Fruit fly (Drosophila melanogaster) whole organism, embryonic: Measurements from ENCODE around the gene CG15199.

Experiments used
- Aef1 ChIP-seq: fragments of 200-800 bp; sonication (Bioruptor generic); IDR thresholded peaks from 3 replicates; pipeline ENCODE4 v1.3.6; 2022; ENCODE audit warnings: missing biosample characterization, missing genetic modification characterization
- Atf6 ChIP-seq: fragments of 200-800 bp; sonication (Bioruptor generic); IDR thresholded peaks from 2 replicates; pipeline ENCODE4 v1.3.6; 2022; ENCODE audit warnings: missing biosample characterization, missing genetic modification characterization
- B-H2 ChIP-seq: fragments of 200-800 bp; sonication (Bioruptor generic); optimal IDR thresholded peaks from 2 replicates; lab custom pipeline; 2018; ENCODE audit warnings: missing biosample characterization, mild to moderate bottlenecking, missing genetic modification characterization
- C15 ChIP-seq: fragments of 200-800 bp; sonication (Bioruptor generic); IDR thresholded peaks from 3 replicates; pipeline ENCODE4 v1.3.6; 2022; ENCODE audit warnings: missing biosample characterization, missing genetic modification characterization
- CG10462 ChIP-seq: fragments of 200-800 bp; sonication (Bioruptor generic); optimal IDR thresholded peaks from 2 replicates; lab custom pipeline; 2016; ENCODE audit warnings: missing biosample characterization, missing genetic modification characterization
- CG10959 ChIP-seq: fragments of 200-800 bp; sonication (Bioruptor generic); IDR thresholded peaks from 2 replicates; pipeline ENCODE4 v1.3.6; 2022; ENCODE audit warnings: missing biosample characterization, missing genetic modification characterization
- CG12155 ChIP-seq: fragments of 200-800 bp; sonication (Bioruptor generic); optimal IDR thresholded peaks from 3 replicates; lab custom pipeline; 2016; ENCODE audit warnings: missing biosample characterization, missing genetic modification characterization
- CG12299 ChIP-seq: fragments of 200-800 bp; sonication (Bioruptor generic); optimal IDR thresholded peaks from 2 replicates; lab custom pipeline; 2018; ENCODE audit warnings: missing biosample characterization, mild to moderate bottlenecking, missing genetic modification characterization
- CG13123 ChIP-seq: fragments of 200-800 bp; sonication (Bioruptor generic); optimal IDR thresholded peaks from 2 replicates; lab custom pipeline; 2016; ENCODE audit warnings: missing biosample characterization, missing genetic modification characterization
- CG13424 ChIP-seq: fragments of 200-800 bp; sonication (Bioruptor generic); optimal IDR thresholded peaks from 2 replicates; lab custom pipeline; 2019; ENCODE audit warnings: missing biosample characterization, mild to moderate bottlenecking, missing genetic modification characterization, moderate library complexity
- CG15696 ChIP-seq: fragments of 200-800 bp; sonication (Bioruptor generic); optimal IDR thresholded peaks from 2 replicates; lab custom pipeline; 2019; ENCODE audit warnings: missing biosample characterization, mild to moderate bottlenecking, missing genetic modification characterization, moderate library complexity
- CG16815 ChIP-seq: fragments of 200-800 bp; sonication (Bioruptor generic); optimal IDR thresholded peaks from 3 replicates; lab custom pipeline; 2017; ENCODE audit warnings: missing biosample characterization, mild to moderate bottlenecking, missing genetic modification characterization
- CG17802 ChIP-seq: fragments of 200-800 bp; sonication (Bioruptor generic); optimal IDR thresholded peaks from 2 replicates; lab custom pipeline; 2018; ENCODE audit warnings: missing biosample characterization, mild to moderate bottlenecking, missing genetic modification characterization, moderate library complexity
- CG17912 ChIP-seq: fragments of 200-800 bp; sonication (Bioruptor generic); optimal IDR thresholded peaks from 2 replicates; lab custom pipeline; 2018; ENCODE audit warnings: missing biosample characterization, mild to moderate bottlenecking, missing genetic modification characterization
- CG31365 ChIP-seq: fragments of 200-800 bp; sonication (Bioruptor generic); optimal IDR thresholded peaks from 2 replicates; lab custom pipeline; 2018; ENCODE audit warnings: missing biosample characterization, mild to moderate bottlenecking, missing genetic modification characterization
- CG3407 ChIP-seq: fragments of 200-800 bp; sonication (Bioruptor generic); optimal IDR thresholded peaks from 2 replicates; lab custom pipeline; 2018; ENCODE audit warnings: missing biosample characterization, mild to moderate bottlenecking, missing genetic modification characterization
- CG42726 ChIP-seq: fragments of 200-800 bp; sonication (Bioruptor generic); IDR thresholded peaks from 2 replicates; pipeline ENCODE4 v1.3.6; 2022; ENCODE audit warnings: missing biosample characterization, missing genetic modification characterization; ENCODE audit not compliant: partially characterized antibody
- CG4328 ChIP-seq: fragments of 200-800 bp; sonication (Bioruptor generic); optimal IDR thresholded peaks from 3 replicates; lab custom pipeline; 2017; ENCODE audit warnings: missing biosample characterization, missing genetic modification reagents, missing genetic modification characterization
- CG43689 ChIP-seq: fragments of 200-800 bp; sonication (Bioruptor generic); IDR thresholded peaks from 2 replicates; pipeline ENCODE4 v1.3.6; 2022; ENCODE audit warnings: missing biosample characterization, missing genetic modification characterization
- CG4820 ChIP-seq: fragments of 200-800 bp; sonication (Bioruptor generic); optimal IDR thresholded peaks from 3 replicates; lab custom pipeline; 2016; ENCODE audit warnings: missing biosample characterization, missing genetic modification characterization
- CG6175 ChIP-seq: fragments of 200-800 bp; sonication (Bioruptor generic); IDR thresholded peaks from 3 replicates; pipeline ENCODE4 v1.3.6; 2022; ENCODE audit warnings: missing biosample characterization, missing genetic modification characterization
- CG8089 ChIP-seq: fragments of 200-800 bp; sonication (Bioruptor generic); optimal IDR thresholded peaks from 3 replicates; lab custom pipeline; 2016; ENCODE audit warnings: missing biosample characterization, missing genetic modification characterization
- CG8388 ChIP-seq: fragments of 200-800 bp; sonication (Bioruptor generic); optimal IDR thresholded peaks from 2 replicates; lab custom pipeline; 2019; ENCODE audit warnings: missing biosample characterization, mild to moderate bottlenecking, missing genetic modification characterization, moderate library complexity
- E2f1 ChIP-seq: fragments of 200-800 bp; sonication (Bioruptor generic); IDR thresholded peaks from 2 replicates; pipeline ENCODE4 v1.3.6; 2022; ENCODE audit warnings: missing biosample characterization, missing genetic modification characterization
- Fer3 ChIP-seq: fragments of 200-800 bp; sonication (Bioruptor generic); optimal IDR thresholded peaks from 2 replicates; lab custom pipeline; 2018; ENCODE audit warnings: missing biosample characterization, mild to moderate bottlenecking, missing genetic modification characterization, moderate library complexity
- Gug ChIP-seq: fragments of 200-800 bp; sonication (Bioruptor generic); IDR thresholded peaks from 4 replicates; pipeline ENCODE4 v1.3.6; 2022; ENCODE audit warnings: missing biosample characterization, missing genetic modification characterization
- Hand ChIP-seq: fragments of 200-800 bp; sonication (Bioruptor generic); optimal IDR thresholded peaks from 2 replicates; lab custom pipeline; 2017; ENCODE audit warnings: mild to moderate bottlenecking, missing biosample characterization, missing genetic modification reagents, missing genetic modification characterization
- Myb ChIP-seq: fragments of 200-800 bp; sonication (Bioruptor generic); optimal IDR thresholded peaks from 2 replicates; lab custom pipeline; 2016; ENCODE audit warnings: missing biosample characterization, missing genetic modification characterization
- NK7.1 ChIP-seq: fragments of 200-800 bp; sonication (Bioruptor generic); optimal IDR thresholded peaks from 3 replicates; lab custom pipeline; 2016; ENCODE audit warnings: missing biosample characterization, missing genetic modification characterization
- Pdp1 ChIP-seq, 2 experiments: fragments of 200-800 bp; sonication (Bioruptor generic); optimal IDR thresholded peaks; 3 replicates each; lab custom pipeline; 2016; ENCODE audit warnings: missing biosample characterization in 2 of 2, missing genetic modification characterization in 2 of 2, mild to moderate bottlenecking in 1 of 2, moderate library complexity in 1 of 2
- Side ChIP-seq: fragments of 200-800 bp; sonication (Bioruptor generic); optimal IDR thresholded peaks from 2 replicates; lab custom pipeline; 2016; ENCODE audit warnings: missing biosample characterization, missing genetic modification characterization
- ac ChIP-seq: fragments of 200-800 bp; sonication (Bioruptor generic); optimal IDR thresholded peaks from 3 replicates; lab custom pipeline; 2017; ENCODE audit warnings: missing biosample characterization, mild to moderate bottlenecking, missing genetic modification characterization
- al ChIP-seq: fragments of 200-800 bp; sonication (Bioruptor generic); IDR thresholded peaks from 2 replicates; pipeline ENCODE4 v1.3.6; 2022; ENCODE audit warnings: missing biosample characterization, missing genetic modification characterization
- aop ChIP-seq: fragments of 200-800 bp; sonication (Bioruptor generic); IDR thresholded peaks from 2 replicates; pipeline ENCODE4 v1.3.6; 2022; ENCODE audit warnings: missing biosample characterization, missing genetic modification characterization
- ash1 ChIP-seq: fragments of 200-800 bp; sonication (Bioruptor generic); optimal IDR thresholded peaks from 2 replicates; lab custom pipeline; 2018; ENCODE audit warnings: missing biosample characterization, mild to moderate bottlenecking, missing genetic modification characterization
- bowl ChIP-seq: fragments of 200-800 bp; sonication (Bioruptor generic); IDR thresholded peaks from 2 replicates; pipeline ENCODE4 v1.3.6; 2022; ENCODE audit warnings: missing biosample characterization, missing genetic modification characterization
- chif ChIP-seq, 2 experiments: fragments of 200-800 bp; sonication (Bioruptor generic); optimal IDR thresholded peaks; 3 replicates each; lab custom pipeline; 2016; ENCODE audit warnings: missing biosample characterization in 2 of 2, missing genetic modification characterization in 2 of 2
- emc ChIP-seq: fragments of 200-800 bp; sonication (Bioruptor generic); optimal IDR thresholded peaks from 2 replicates; lab custom pipeline; 2016; ENCODE audit warnings: missing biosample characterization, missing genetic modification characterization
- en ChIP-seq: fragments of 200-800 bp; sonication (Bioruptor generic); optimal IDR thresholded peaks from 2 replicates; lab custom pipeline; 2016; ENCODE audit warnings: missing biosample characterization, missing genetic modification characterization
- gcm ChIP-seq: fragments of 200-800 bp; sonication (Bioruptor generic); optimal IDR thresholded peaks from 2 replicates; lab custom pipeline; 2019; ENCODE audit warnings: missing biosample characterization, mild to moderate bottlenecking, missing genetic modification characterization, moderate library complexity
- gfzf ChIP-seq: fragments of 200-800 bp; sonication (Bioruptor generic); optimal IDR thresholded peaks from 2 replicates; lab custom pipeline; 2016; ENCODE audit warnings: missing biosample characterization, mild to moderate bottlenecking, missing genetic modification characterization, moderate library complexity
- lov ChIP-seq, 2 experiments: fragments of 200-800 bp in 1 of 2; fragments of >200 bp in 1 of 2; sonication (Bioruptor generic) in 1 of 2; IDR thresholded peaks in 1 of 2; optimal IDR thresholded peaks in 1 of 2; 2 replicates in 1 of 2; 3 replicates in 1 of 2; pipeline versions ENCODE4 v1.3.6 to Lab custom; 2017 to 2022; ENCODE audit warnings: missing biosample characterization in 1 of 2, missing genetic modification characterization in 1 of 2
- nmo ChIP-seq: fragments of 200-800 bp; sonication (Bioruptor generic); optimal IDR thresholded peaks from 2 replicates; lab custom pipeline; 2018; ENCODE audit warnings: missing biosample characterization, mild to moderate bottlenecking, missing genetic modification characterization, moderate library complexity
- slbo ChIP-seq: fragments of 200-800 bp; sonication (Bioruptor generic); IDR thresholded peaks from 2 replicates; pipeline ENCODE4 v1.3.6; 2022; ENCODE audit warnings: missing biosample characterization, missing genetic modification characterization
- so ChIP-seq: fragments of 200-800 bp; sonication (Bioruptor generic); IDR thresholded peaks from 3 replicates; pipeline ENCODE4 v1.3.6; 2022; ENCODE audit warnings: missing biosample characterization, missing genetic modification characterization
- ssp ChIP-seq: fragments of 200-800 bp; sonication (Bioruptor generic); IDR thresholded peaks from 2 replicates; pipeline ENCODE4 v1.3.6; 2022; ENCODE audit warnings: missing biosample characterization, missing genetic modification characterization
- wek ChIP-seq: fragments of 200-800 bp; sonication (Bioruptor generic); optimal IDR thresholded peaks from 3 replicates; lab custom pipeline; 2018; ENCODE audit warnings: missing biosample characterization, mild to moderate bottlenecking, missing genetic modification characterization, moderate library complexity
- wor ChIP-seq: fragments of 200-800 bp; sonication (Bioruptor generic); IDR thresholded peaks from 2 replicates; pipeline ENCODE4 v1.3.6; 2022; ENCODE audit warnings: missing biosample characterization, missing genetic modification characterization
- zf30C ChIP-seq: fragments of 200-800 bp; sonication (Bioruptor generic); optimal IDR thresholded peaks from 3 replicates; lab custom pipeline; 2018; ENCODE audit warnings: missing biosample characterization, mild to moderate bottlenecking, missing genetic modification characterization
- zfh1 ChIP-seq: fragments of 200-800 bp; sonication (Bioruptor generic); IDR thresholded peaks from 3 replicates; pipeline ENCODE4 v1.3.6; 2022; ENCODE audit warnings: missing biosample characterization, missing genetic modification characterization
- zfh2 ChIP-seq: fragments of 200-800 bp; sonication (Bioruptor generic); optimal IDR thresholded peaks from 2 replicates; lab custom pipeline; 2016; ENCODE audit warnings: missing biosample characterization, missing genetic modification characterization

The CG15199 gene

DNA sequence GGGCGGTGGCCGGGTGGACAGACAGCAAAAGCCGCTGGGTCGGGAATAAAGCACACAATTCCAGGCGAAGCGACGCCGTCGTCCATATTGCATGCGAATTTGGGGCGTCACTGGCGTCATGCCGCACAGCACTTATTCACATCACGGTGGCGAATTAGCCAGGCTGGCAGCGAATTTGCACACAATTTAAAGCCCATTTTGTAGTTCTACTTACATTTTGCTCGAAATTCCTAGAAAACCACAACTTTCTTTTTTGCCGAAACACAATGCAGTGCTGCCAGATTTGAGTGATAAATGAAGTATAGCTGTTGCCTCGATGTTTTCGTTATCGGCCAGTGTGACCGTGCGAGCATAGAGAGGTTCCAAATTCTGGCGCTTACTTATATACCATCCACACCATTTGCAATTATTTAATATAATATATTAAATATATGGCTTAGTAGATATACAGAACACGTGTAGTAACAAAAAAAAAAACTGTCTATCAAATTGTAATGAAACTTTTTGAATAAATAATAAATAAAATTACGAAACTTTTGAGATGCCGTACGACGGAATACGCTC is 6.7 kb upstream of the CG15199 start, which contains the start of gene Ran (continued):
- TF ChIP-seq ac (GFP tag; lab: Kevin White, UChicago), result no peak
- TF ChIP-seq CG4820 (GFP tag; lab: Kevin White, UChicago), result no peak
- TF ChIP-seq B-H2 (GFP tag; lab: Kevin White, UChicago), result no peak
- TF ChIP-seq Fer3 (tag; lab: Kevin White, UChicago), result no peak
- TF ChIP-seq Pdp1 (GFP tag; optimal IDR thresholded peaks at IDR 0.05; lab: Kevin White, UChicago), result no peak
- peak; percentile 59 for TF ChIP-seq gfzf
- TF ChIP-seq ash1 (GFP tag; lab: Kevin White, UChicago), result no peak
- no peak for TF ChIP-seq CG10462 (GFP tag; lab: Kevin White, UChicago)
- no peak for TF ChIP-seq Hand (GFP tag; lab: Kevin White, UChicago)
- TF ChIP-seq CG17912, result no peak
- no peak for TF ChIP-seq wor (GFP tag; lab: Robert Waterston, UW)
- TF ChIP-seq so (GFP tag; lab: Robert Waterston, UW), result 0 out of 3 replicates have a peak, but pooled peaks have one; percentile 18
- TF ChIP-seq E2f1 (GFP tag; lab: Robert Waterston, UW), result no peak
- no peak for TF ChIP-seq CG15696
- TF ChIP-seq CG4328 (GFP tag; lab: Kevin White, UChicago), result no peak
- peak; percentile 49 for TF ChIP-seq slbo (GFP tag; lab: Robert Waterston, UW)
- TF ChIP-seq CG8388, result no peak
- TF ChIP-seq CG31365 (tag; lab: Kevin White, UChicago), result no peak
- no peak for TF ChIP-seq Side (GFP tag; lab: Kevin White, UChicago)
- peak; percentile 16 for TF ChIP-seq zfh2
- TF ChIP-seq emc, result no peak
- no peak for TF ChIP-seq CG6175 (GFP tag; lab: Robert Waterston, UW)
- TF ChIP-seq CG13424, result no peak
- TF ChIP-seq CG16815 (GFP tag; lab: Kevin White, UChicago), result no peak
- TF ChIP-seq zf30C (GFP tag; lab: Kevin White, UChicago), result no peak
- TF ChIP-seq al (GFP tag; lab: Robert Waterston, UW), result no peak
- TF ChIP-seq lov (optimal IDR thresholded peaks at IDR 0.05; lab: Kevin White, UChicago), result no peak
- no peak for TF ChIP-seq lov (GFP tag; IDR thresholded peaks at IDR 0.05; lab: Robert Waterston, UW)
- peak; percentile 98 for TF ChIP-seq ssp (GFP tag; lab: Robert Waterston, UW)
- no peak for TF ChIP-seq aop
- 0 out of 3 replicates have a peak, but pooled peaks have one; percentile 26 for TF ChIP-seq zfh1 (GFP tag; lab: Robert Waterston, UW)
- TF ChIP-seq Atf6 (GFP tag; lab: Robert Waterston, UW), result no peak
- peak; percentile 68 for TF ChIP-seq CG17802 (tag; lab: Kevin White, UChicago)
- TF ChIP-seq bowl (GFP tag; lab: Robert Waterston, UW), result no peak
- TF ChIP-seq CG42726 (GFP tag; lab: Robert Waterston, UW), result peak; percentile 53; the same call in 1 of the 2 replicates
- TF ChIP-seq nmo (GFP tag; lab: Kevin White, UChicago), result peak; percentile 26
- no peak for TF ChIP-seq Myb (GFP tag; lab: Kevin White, UChicago)
- TF ChIP-seq CG13123, result no peak
- TF ChIP-seq chif (GFP tag; optimal IDR thresholded peaks at IDR 0.05; lab: Kevin White, UChicago), result no peak
- no peak for TF ChIP-seq wek (GFP tag; lab: Kevin White, UChicago)
- TF ChIP-seq CG12155, result no peak
- no peak for TF ChIP-seq en
- peak; percentile 28; the same call in 2 of the 3 replicates for TF ChIP-seq Aef1 (GFP tag; lab: Robert Waterston, UW)
- no peak for TF ChIP-seq CG10959 (GFP tag; lab: Robert Waterston, UW)
- no peak for TF ChIP-seq gcm (GFP tag; lab: Kevin White, UChicago)
- TF ChIP-seq CG8089 (GFP tag; lab: Kevin White, UChicago), result no peak
- no peak for TF ChIP-seq CG3407
- TF ChIP-seq CG43689, result no peak
- no peak for TF ChIP-seq NK7.1 (GFP tag; lab: Kevin White, UChicago)
- TF ChIP-seq CG12299 (tag; lab: Kevin White, UChicago), result no peak
- TF ChIP-seq C15 (GFP tag; lab: Robert Waterston, UW), result no peak
- TF ChIP-seq Gug, result no peak
